Worm (Caenorhabditis elegans) whole organism, young adult: Measurements from ENCODE around the gene nas-21.

Experiments
- C06A6.2 ChIP-seq: fragments of 200-800 bp; sonication (Bioruptor generic); conservative IDR thresholded peaks from 2 replicates; pipeline ENCODE4 v1.3.6; 2022; ENCODE audit warnings: missing genetic modification characterization, missing compliant biosample characterization
- C17E4.6 ChIP-seq: fragments of 200-800 bp; sonication (Bioruptor generic); IDR thresholded peaks from 2 replicates; pipeline ENCODE4 v1.3.6; 2022; ENCODE audit warnings: missing genetic modification reagents, missing genetic modification characterization, missing compliant biosample characterization
- F23B12.7 ChIP-seq: sonication (generic microtip); optimal IDR thresholded peaks from 2 replicates; lab custom pipeline; 2017; ENCODE audit warnings: missing genetic modification characterization, mild to moderate bottlenecking, missing compliant biosample characterization, antibody characterized with exemption, moderate library complexity; ENCODE audit not compliant: insufficient read depth
- F37B4.10 ChIP-seq: fragments of 200-800 bp; sonication (Bioruptor generic); IDR thresholded peaks from 2 replicates; pipeline ENCODE4 v1.3.6; 2022; ENCODE audit warnings: missing genetic modification characterization, missing compliant biosample characterization
- F39B2.1 ChIP-seq: fragments of 200-800 bp; sonication (Bioruptor generic); IDR thresholded peaks from 2 replicates; pipeline ENCODE4 v1.3.6; 2022; ENCODE audit warnings: missing genetic modification reagents, missing genetic modification characterization, missing compliant biosample characterization
- F49E8.2 ChIP-seq: sonication (generic microtip); optimal IDR thresholded peaks from 3 replicates; lab custom pipeline; 2017; ENCODE audit warnings: missing genetic modification characterization, mild to moderate bottlenecking, missing compliant biosample characterization, antibody characterized with exemption, moderate library complexity; ENCODE audit not compliant: insufficient read depth
- F52B5.7 ChIP-seq: sonication (generic microtip); optimal IDR thresholded peaks from 2 replicates; lab custom pipeline; 2016; ENCODE audit warnings: mild to moderate bottlenecking, missing genetic modification characterization, missing compliant biosample characterization
- T26A5.8 ChIP-seq: sonication (generic microtip); optimal IDR thresholded peaks from 2 replicates; lab custom pipeline; 2016; ENCODE audit warnings: missing genetic modification characterization, missing compliant biosample characterization
- atf-7 ChIP-seq: sonication (generic microtip); optimal IDR thresholded peaks from 2 replicates; lab custom pipeline; 2017; ENCODE audit warnings: mild to moderate bottlenecking, missing genetic modification characterization, missing compliant biosample characterization
- attf-3 ChIP-seq: fragments of 200-800 bp; sonication (Bioruptor generic); conservative IDR thresholded peaks from 2 replicates; pipeline ENCODE4 v1.3.6; 2022; ENCODE audit warnings: missing genetic modification reagents, missing genetic modification characterization, missing compliant biosample characterization
- attf-6 ChIP-seq: fragments of 200-800 bp; sonication (Bioruptor generic); IDR thresholded peaks from 2 replicates; pipeline ENCODE4 v1.3.6; 2022; ENCODE audit warnings: missing genetic modification reagents, missing genetic modification characterization, missing compliant biosample characterization
- bed-2 ChIP-seq: fragments of 200-800 bp; sonication (Bioruptor generic); IDR thresholded peaks from 2 replicates; pipeline ENCODE4 v1.3.6; 2022; ENCODE audit warnings: missing genetic modification reagents, missing genetic modification characterization, missing compliant biosample characterization
- cebp-1 ChIP-seq, 2 experiments: fragments of 200-800 bp in 1 of 2; sonication (Bioruptor generic) in 1 of 2; sonication (generic microtip) in 1 of 2; IDR thresholded peaks in 1 of 2; optimal IDR thresholded peaks in 1 of 2; 2 replicates each; pipeline versions ENCODE4 v1.3.6 to Lab custom; 2017 to 2022; ENCODE audit warnings: missing compliant biosample characterization in 2 of 2, missing genetic modification characterization in 2 of 2, mild to moderate bottlenecking in 1 of 2, missing genetic modification reagents in 1 of 2, moderate library complexity in 1 of 2
- ceh-91 ChIP-seq: fragments of 200-800 bp; sonication (Bioruptor generic); IDR thresholded peaks from 2 replicates; pipeline ENCODE4 v1.3.6; 2022; ENCODE audit warnings: missing genetic modification reagents, missing genetic modification characterization, missing compliant biosample characterization
- chd-7 ChIP-seq: sonication (generic microtip); optimal IDR thresholded peaks from 2 replicates; lab custom pipeline; 2016; ENCODE audit warnings: mild to moderate bottlenecking, missing genetic modification characterization, moderate library complexity, missing compliant biosample characterization
- egl-18 ChIP-seq: fragments of 200-800 bp; sonication (Bioruptor generic); IDR thresholded peaks from 2 replicates; pipeline ENCODE4 v1.3.6; 2022; ENCODE audit warnings: missing genetic modification reagents, missing genetic modification characterization, missing compliant biosample characterization
- ekl-4 ChIP-seq: fragments of 200-800 bp; sonication (Bioruptor generic); IDR thresholded peaks from 2 replicates; pipeline ENCODE4 v1.3.6; 2022; ENCODE audit warnings: missing genetic modification reagents, missing genetic modification characterization, missing compliant biosample characterization
- him-1 ChIP-seq: sonication (generic microtip); optimal IDR thresholded peaks from 2 replicates; lab custom pipeline; 2016; ENCODE audit warnings: missing genotype, missing genetic modification reagents, missing genetic modification characterization, missing compliant biosample characterization
- let-607 ChIP-seq, 2 experiments: fragments of 200-800 bp in 1 of 2; sonication (Bioruptor generic) in 1 of 2; sonication (generic microtip) in 1 of 2; optimal IDR thresholded peaks; 2 replicates each; lab custom pipeline; 2016 to 2018; ENCODE audit warnings: mild to moderate bottlenecking in 2 of 2, missing compliant biosample characterization in 2 of 2, missing genetic modification characterization in 2 of 2, moderate library complexity in 2 of 2, missing genotype in 1 of 2
- lin-35 ChIP-seq, 3 experiments: fragments of 150-350 bp in 2 of 3; sonication (generic microtip) in 1 of 3; optimal IDR thresholded peaks; 2 replicates each; lab custom pipeline; 2014 to 2018; ENCODE audit warnings: missing biosample characterization in 3 of 3, missing genetic modification characterization in 3 of 3, missing genetic modification reagents in 3 of 3
- lin-54 ChIP-seq: fragments of 200-800 bp; sonication (Bioruptor generic); optimal IDR thresholded peaks from 2 replicates; lab custom pipeline; 2018; ENCODE audit warnings: mild to moderate bottlenecking, missing genetic modification characterization, missing compliant biosample characterization
- lir-1 ChIP-seq: fragments of 200-800 bp; sonication (Bioruptor generic); conservative IDR thresholded peaks from 2 replicates; pipeline ENCODE4 v1.3.6; 2022; ENCODE audit warnings: missing genetic modification reagents, missing genetic modification characterization, missing compliant biosample characterization
- madf-10 ChIP-seq: sonication (generic microtip); optimal IDR thresholded peaks from 2 replicates; lab custom pipeline; 2016; ENCODE audit warnings: mild to moderate bottlenecking, missing genetic modification characterization, missing compliant biosample characterization
- mcd-1 ChIP-seq: fragments of 200-800 bp; sonication (Bioruptor generic); IDR thresholded peaks from 2 replicates; pipeline ENCODE4 v1.3.6; 2022; ENCODE audit warnings: missing genetic modification reagents, missing genetic modification characterization, missing compliant biosample characterization
- mel-28 ChIP-seq: sonication (generic microtip); optimal IDR thresholded peaks from 2 replicates; lab custom pipeline; 2016; ENCODE audit warnings: borderline replicate concordance, mild to moderate bottlenecking, missing genetic modification characterization, missing compliant biosample characterization
- mes-4 ChIP-seq: sonication (generic microtip); optimal IDR thresholded peaks from 2 replicates; lab custom pipeline; 2016; ENCODE audit warnings: missing genotype, missing genetic modification characterization, missing compliant biosample characterization
- mxl-1 ChIP-seq: sonication (generic microtip); optimal IDR thresholded peaks from 2 replicates; lab custom pipeline; 2016; ENCODE audit warnings: missing genetic modification characterization, missing compliant biosample characterization
- nfya-2 ChIP-seq: fragments of 200-800 bp; sonication (Bioruptor generic); IDR thresholded peaks from 2 replicates; pipeline ENCODE4 v1.3.6; 2022; ENCODE audit warnings: missing genetic modification reagents, missing genetic modification characterization, missing compliant biosample characterization
- nfyb-1 ChIP-seq: fragments of 200-800 bp; sonication (Bioruptor generic); IDR thresholded peaks from 2 replicates; pipeline ENCODE4 v1.3.6; 2022; ENCODE audit warnings: missing genetic modification reagents, missing genetic modification characterization, missing compliant biosample characterization
- nhr-80 ChIP-seq: sonication (generic microtip); optimal IDR thresholded peaks from 2 replicates; lab custom pipeline; 2016; ENCODE audit warnings: missing genetic modification characterization, missing compliant biosample characterization
- pbrm-1 ChIP-seq: fragments of 200-800 bp; sonication (Bioruptor generic); IDR thresholded peaks from 2 replicates; pipeline ENCODE4 v1.3.6; 2022; ENCODE audit warnings: missing genetic modification reagents, missing genetic modification characterization, missing compliant biosample characterization
- rcor-1 ChIP-seq: fragments of 200-800 bp; sonication (Bioruptor generic); IDR thresholded peaks from 2 replicates; pipeline ENCODE4 v1.3.6; 2022; ENCODE audit warnings: missing genetic modification reagents, missing genetic modification characterization, missing compliant biosample characterization
- snpc-3.4 ChIP-seq: sonication (generic microtip); optimal IDR thresholded peaks from 2 replicates; lab custom pipeline; 2017; ENCODE audit warnings: missing genetic modification characterization, mild to moderate bottlenecking, missing compliant biosample characterization, antibody characterized with exemption, moderate library complexity, missing genotype, missing genetic modification reagents
- somi-1 ChIP-seq: fragments of 200-800 bp; sonication (Bioruptor generic); optimal IDR thresholded peaks from 2 replicates; lab custom pipeline; 2018; ENCODE audit warnings: mild to moderate bottlenecking, missing genetic modification characterization, missing compliant biosample characterization
- sptf-2 ChIP-seq: fragments of 200-800 bp; sonication (Bioruptor generic); optimal IDR thresholded peaks from 2 replicates; lab custom pipeline; 2018; ENCODE audit warnings: mild to moderate bottlenecking, missing genetic modification characterization, missing compliant biosample characterization
- unc-130 ChIP-seq: sonication (generic microtip); optimal IDR thresholded peaks from 2 replicates; lab custom pipeline; 2016; ENCODE audit warnings: missing genetic modification reagents, missing genetic modification characterization, missing compliant biosample characterization
- zfh-2 ChIP-seq: fragments of 200-800 bp; sonication (Bioruptor generic); conservative IDR thresholded peaks from 2 replicates; pipeline ENCODE4 v1.3.6; 2022; ENCODE audit warnings: missing genetic modification reagents, missing genetic modification characterization, missing compliant biosample characterization
- ztf-26 ChIP-seq: sonication (generic microtip); optimal IDR thresholded peaks from 2 replicates; lab custom pipeline; 2017; ENCODE audit warnings: missing genetic modification characterization, missing compliant biosample characterization
- ztf-28 ChIP-seq: fragments of 200-800 bp; sonication (Bioruptor generic); IDR thresholded peaks from 2 replicates; pipeline ENCODE4 v1.3.6; 2022; ENCODE audit warnings: missing genetic modification reagents, missing genetic modification characterization, missing compliant biosample characterization
- ztf-6 ChIP-seq: fragments of 200-800 bp; sonication (Bioruptor generic); IDR thresholded peaks from 2 replicates; pipeline ENCODE4 v1.3.6; 2022; ENCODE audit warnings: missing genetic modification reagents, missing genetic modification characterization, missing compliant biosample characterization

The nas-21 gene

ce11 chrV:11497475-11497874 lies 25.1 kb downstream of the nas-21 start:
- no peak for TF ChIP-seq C17E4.6 (GFP tag; lab: Robert Waterston, UW)
- TF ChIP-seq attf-6: no peak
- TF ChIP-seq mcd-1 (GFP tag; lab: Robert Waterston, UW): no peak
- no peak for TF ChIP-seq ztf-28 (GFP tag; lab: Robert Waterston, UW)
- no peak for TF ChIP-seq T26A5.8
- no peak for TF ChIP-seq sptf-2 (GFP tag; lab: Kevin White, UChicago)
- no peak for TF ChIP-seq F23B12.7 (tag; lab: Kevin White, UChicago)
- no peak for TF ChIP-seq F39B2.1
- no peak for TF ChIP-seq F52B5.7 (tag; lab: Kevin White, UChicago)
- TF ChIP-seq lir-1 (GFP tag; lab: Robert Waterston, UW): no peak

ce11 chrV:11499786-11500185 lies 27.4 kb downstream of the nas-21 start:
- TF ChIP-seq C06A6.2 (GFP tag; lab: Robert Waterston, UW) (no peak), somi-1 (GFP tag; lab: Kevin White, UChicago) (peak; percentile 10)
- TF ChIP-seq, all 124 proteins: peak for 1

- no peak for TF ChIP-seq F23B12.7 (tag; lab: Kevin White, UChicago)
- peak; percentile 60 for TF ChIP-seq nhr-80 (tag; lab: Kevin White, UChicago)
- no peak for TF ChIP-seq mes-4 (tag; lab: Kevin White, UChicago)
- TF ChIP-seq ztf-6 (GFP tag; lab: Robert Waterston, UW): no peak
- no peak for TF ChIP-seq him-1 (tag; lab: Kevin White, UChicago)
- no peak for TF ChIP-seq F37B4.10
- TF ChIP-seq, all 124 proteins: peak for 1
These were observed 28.6 kb downstream of the nas-21 start for ce11 chrV:11500980-11501379.

DNA sequence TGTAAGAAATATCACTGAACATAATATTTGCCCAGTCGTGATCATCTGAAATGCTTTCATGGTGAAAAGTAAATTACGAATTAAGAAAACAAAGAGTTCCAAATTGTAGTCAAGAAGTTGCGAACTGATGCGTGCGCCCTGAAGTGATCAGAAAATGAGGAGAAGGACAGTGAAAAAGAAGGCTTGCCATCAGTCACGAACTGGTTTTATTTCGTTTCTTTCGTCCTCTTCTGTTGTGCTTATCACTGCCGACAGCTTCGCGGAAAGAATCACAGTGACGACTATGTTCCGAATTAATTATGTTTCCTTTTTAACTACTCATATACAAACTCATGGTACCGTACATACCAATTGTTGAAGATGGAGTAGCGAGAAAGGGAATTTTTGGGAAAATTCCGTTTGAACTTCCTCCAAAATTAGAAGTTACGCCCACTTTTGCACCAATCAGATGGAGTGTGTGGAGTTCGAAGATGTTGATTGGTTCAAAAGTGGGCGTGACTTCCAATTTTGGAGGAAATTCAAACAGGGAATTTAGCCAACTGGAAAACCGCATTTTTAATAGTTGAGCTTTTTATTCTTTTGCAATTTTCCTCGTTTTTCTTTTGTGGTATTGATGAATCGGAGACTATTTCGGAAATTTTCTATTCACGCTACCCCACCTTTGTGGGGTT lies 30.9 kb downstream of the nas-21 start, which contains the start of gene C55A6.12:
TSS of gene C55A6.12 (minus strand) at position 51 of the 671 bp plus-strand sequence.
- TF ChIP-seq lir-1 (GFP tag; lab: Robert Waterston, UW) (no peak), F49E8.2 (no peak), zfh-2 (GFP tag; lab: Robert Waterston, UW) (no peak), mxl-1 (tag; lab: Kevin White, UChicago) (no peak), mel-28 (tag; lab: Kevin White, UChicago) (no peak), egl-18 (no peak), lin-54 (GFP tag; lab: Kevin White, UChicago) (peak; percentile 43), atf-7 (tag; lab: Kevin White, UChicago) (no peak), nfyb-1 (GFP tag; lab: Robert Waterston, UW) (peak; percentile 99), nhr-80 (tag; lab: Kevin White, UChicago) (no peak), nfya-2 (GFP tag; lab: Robert Waterston, UW) (peak; percentile 98), unc-130 (GFP tag; lab: Kevin White, UChicago) (no peak), lin-35 (GFP tag; optimal IDR thresholded peaks at IDR 0.05; lab: Kevin White, UChicago) (peak in 1 of 3 experiments; percentile 45), ceh-91 (GFP tag; lab: Robert Waterston, UW) (no peak), attf-3 (GFP tag; lab: Robert Waterston, UW) (no peak)

ce11 chrV:11504853-11505397 lies 32.6 kb downstream of the nas-21 start, which contains the start of the genes C55A6.1 and C55A6.10:
TSS of gene C55A6.1 (minus strand) at chrV:11504968.
TSS of gene C55A6.10 (plus strand) at chrV:11505347.
- peak; percentile 72 for TF ChIP-seq lin-54 (GFP tag; lab: Kevin White, UChicago)
- 0 out of 2 replicates have a peak, but pooled peaks have one; percentile 32 for TF ChIP-seq cebp-1 (GFP tag; IDR thresholded peaks at IDR 0.05; lab: Robert Waterston, UW)
- TF ChIP-seq cebp-1 (tag; optimal IDR thresholded peaks at IDR 0.05; lab: Kevin White, UChicago): peak; percentile 79
- peak in 1 of 2 experiments; percentile 29 for TF ChIP-seq let-607 (tag; optimal IDR thresholded peaks at IDR 0.05; lab: Kevin White, UChicago)
- TF ChIP-seq ztf-26 (tag; lab: Kevin White, UChicago): peak; percentile 51
- TF ChIP-seq pbrm-1 (GFP tag; lab: Robert Waterston, UW): peak; percentile 93
- TF ChIP-seq bed-2 (GFP tag; lab: Robert Waterston, UW): peak; percentile 50; the same call in 1 of the 2 replicates
- peak; percentile 80 for TF ChIP-seq rcor-1 (GFP tag; lab: Robert Waterston, UW)
- peak; percentile 50 for TF ChIP-seq chd-7 (tag; lab: Kevin White, UChicago)
- TF ChIP-seq attf-6: peak; percentile 76
- peak; percentile 73 for TF ChIP-seq madf-10 (tag; lab: Kevin White, UChicago)
- TF ChIP-seq ekl-4 (GFP tag; lab: Robert Waterston, UW): peak; percentile 90
- peak; percentile 69 for TF ChIP-seq snpc-3.4 (tag; lab: Kevin White, UChicago)
